Worm (Caenorhabditis elegans) whole organism, L1 larva: Measurements from ENCODE around the gene R13A5.11.

Source experiments
- C16A3.4 ChIP-seq: fragments of 150-350 bp; optimal IDR thresholded peaks from 2 replicates; lab custom pipeline; 2014; ENCODE audit warnings: missing biosample characterization, missing genetic modification characterization
- F16B12.6 ChIP-seq: fragments of 150-350 bp; optimal IDR thresholded peaks from 2 replicates; lab custom pipeline; 2014; ENCODE audit warnings: missing biosample characterization, missing genetic modification characterization
- blmp-1 ChIP-seq: fragments of 150-350 bp; optimal IDR thresholded peaks from 2 replicates; lab custom pipeline; 2014; ENCODE audit warnings: missing biosample characterization, missing genetic modification characterization
- ceh-8 ChIP-seq: fragments of 200-800 bp; sonication (Bioruptor generic); optimal IDR thresholded peaks from 2 replicates; lab custom pipeline; 2018; ENCODE audit warnings: mild to moderate bottlenecking, missing genetic modification characterization, moderate library complexity, missing compliant biosample characterization
- ceh-82 ChIP-seq, 3 experiments: fragments of 150-350 bp in 1 of 3; sonication (generic microtip) in 2 of 3; optimal IDR thresholded peaks; 2 replicates each; lab custom pipeline; 2014 to 2017; ENCODE audit warnings: missing biosample characterization in 3 of 3, missing genetic modification characterization in 3 of 3
- dpl-1 ChIP-seq, 3 experiments: fragments of 150-350 bp in 2 of 3; sonication (generic microtip) in 1 of 3; optimal IDR thresholded peaks; 2 replicates each; lab custom pipeline; 2014 to 2017; ENCODE audit warnings: missing biosample characterization in 3 of 3, missing genetic modification characterization in 3 of 3, missing genetic modification reagents in 3 of 3
- dsc-1 ChIP-seq: sonication (generic microtip); optimal IDR thresholded peaks from 2 replicates; lab custom pipeline; 2016; ENCODE audit warnings: mild to moderate bottlenecking, missing genetic modification characterization, missing compliant biosample characterization
- efl-1 ChIP-seq, 4 experiments: fragments of 150-350 bp; optimal IDR thresholded peaks in 3 of 4; peaks in 1 of 4; 1 replicate in 1 of 4; 2 replicates in 3 of 4; lab custom pipeline; 2014; ENCODE audit warnings: missing biosample characterization in 2 of 4, missing genetic modification characterization in 2 of 4, missing genetic modification reagents in 2 of 4
- elt-3 ChIP-seq, 6 experiments: fragments of 150-350 bp in 1 of 6; sonication (generic microtip); optimal IDR thresholded peaks; 2 replicates each; lab custom pipeline; 2017 to 2018; ENCODE audit warnings: missing biosample characterization in 6 of 6, missing genetic modification characterization in 6 of 6, inconsistent platforms in 1 of 6
- fkh-8 ChIP-seq: sonication (generic microtip); optimal IDR thresholded peaks from 2 replicates; lab custom pipeline; 2016; ENCODE audit warnings: mild to moderate bottlenecking, missing genetic modification characterization, missing compliant biosample characterization
- fos-1 ChIP-seq: fragments of 150-350 bp; optimal IDR thresholded peaks from 2 replicates; lab custom pipeline; 2014; ENCODE audit warnings: missing biosample characterization, missing genetic modification characterization
- grh-1 ChIP-seq: fragments of 200-800 bp; sonication (Bioruptor generic); IDR thresholded peaks from 2 replicates; pipeline ENCODE4 v1.3.6; 2022; ENCODE audit warnings: missing genetic modification reagents, missing genetic modification characterization, missing compliant biosample characterization
- irx-1 ChIP-seq: sonication (generic microtip); optimal IDR thresholded peaks from 2 replicates; lab custom pipeline; 2016; ENCODE audit warnings: missing genetic modification characterization, missing compliant biosample characterization
- lin-13 ChIP-seq: fragments of 150-350 bp; optimal IDR thresholded peaks from 2 replicates; lab custom pipeline; 2014; ENCODE audit warnings: missing biosample characterization, missing genetic modification reagents, missing genetic modification characterization
- lin-14 ChIP-seq: fragments of 200-800 bp; sonication (Bioruptor generic); optimal IDR thresholded peaks from 2 replicates; lab custom pipeline; 2018; ENCODE audit warnings: mild to moderate bottlenecking, missing genetic modification characterization, moderate library complexity, missing compliant biosample characterization
- lin-35 ChIP-seq, 2 experiments: fragments of 150-350 bp; optimal IDR thresholded peaks; 2 replicates each; lab custom pipeline; 2014; ENCODE audit warnings: missing biosample characterization in 2 of 2, missing genetic modification characterization in 2 of 2, missing genetic modification reagents in 2 of 2
- lir-3 ChIP-seq: sonication (generic microtip); optimal IDR thresholded peaks from 2 replicates; lab custom pipeline; 2016; ENCODE audit warnings: mild to moderate bottlenecking, missing genetic modification characterization, moderate library complexity, missing compliant biosample characterization; ENCODE audit not compliant: poor library complexity
- lsy-2 ChIP-seq, 2 experiments: fragments of 150-350 bp; optimal IDR thresholded peaks; 2 replicates each; lab custom pipeline; 2014; ENCODE audit warnings: missing biosample characterization in 2 of 2, missing genetic modification characterization in 2 of 2
- mab-9 ChIP-seq: fragments of 200-800 bp; sonication (Bioruptor generic); IDR thresholded peaks from 2 replicates; pipeline ENCODE4 v1.3.6; 2022; ENCODE audit warnings: missing genetic modification reagents, missing genetic modification characterization, missing compliant biosample characterization
- mdl-1 ChIP-seq, 2 experiments: fragments of 150-350 bp; optimal IDR thresholded peaks; 2 replicates each; lab custom pipeline; 2014 to 2017; ENCODE audit warnings: missing biosample characterization in 2 of 2, missing genetic modification characterization in 2 of 2, inconsistent platforms in 1 of 2
- mep-1 ChIP-seq: fragments of 150-350 bp; optimal IDR thresholded peaks from 2 replicates; lab custom pipeline; 2014; ENCODE audit warnings: missing biosample characterization, missing genetic modification characterization
- nhr-19 ChIP-seq: fragments of 200-800 bp; sonication (Bioruptor generic); conservative IDR thresholded peaks from 2 replicates; pipeline ENCODE4 v1.3.6; 2022; ENCODE audit warnings: missing genetic modification characterization, missing compliant biosample characterization
- nhr-20 ChIP-seq: sonication (generic microtip); optimal IDR thresholded peaks from 2 replicates; lab custom pipeline; 2016; ENCODE audit warnings: mild to moderate bottlenecking, missing genetic modification characterization, missing compliant biosample characterization
- nhr-237 ChIP-seq: fragments of 150-350 bp; optimal IDR thresholded peaks from 2 replicates; lab custom pipeline; 2014; ENCODE audit warnings: missing biosample characterization, missing genetic modification characterization
- nhr-47 ChIP-seq: sonication (generic microtip); optimal IDR thresholded peaks from 2 replicates; lab custom pipeline; 2016; ENCODE audit warnings: mild to moderate bottlenecking, missing genetic modification characterization, moderate library complexity, missing compliant biosample characterization
- nhr-71 ChIP-seq: sonication (generic microtip); optimal IDR thresholded peaks from 2 replicates; lab custom pipeline; 2016; ENCODE audit warnings: mild to moderate bottlenecking, missing genetic modification characterization, moderate library complexity, missing compliant biosample characterization
- nhr-77 ChIP-seq: fragments of 150-350 bp; optimal IDR thresholded peaks from 2 replicates; lab custom pipeline; 2014; ENCODE audit warnings: missing biosample characterization, missing genetic modification characterization
- nhr-85 ChIP-seq: sonication (generic microtip); peaks from one replicate; lab custom pipeline; 2016; ENCODE audit warnings: missing genetic modification characterization, inconsistent platforms, missing compliant biosample characterization
- nhr-90 ChIP-seq: sonication (generic microtip); optimal IDR thresholded peaks from 2 replicates; lab custom pipeline; 2016; ENCODE audit warnings: mild to moderate bottlenecking, missing genetic modification characterization, missing compliant biosample characterization; ENCODE audit not compliant: poor library complexity
- rnt-1 ChIP-seq: sonication (generic microtip); optimal IDR thresholded peaks from 2 replicates; lab custom pipeline; 2016; ENCODE audit warnings: mild to moderate bottlenecking, missing genetic modification characterization, moderate library complexity, missing compliant biosample characterization
- snu-23 ChIP-seq: sonication (generic microtip); optimal IDR thresholded peaks from 2 replicates; lab custom pipeline; 2016; ENCODE audit warnings: missing genetic modification characterization, missing compliant biosample characterization
- swsn-7 ChIP-seq: sonication (generic microtip); optimal IDR thresholded peaks from 2 replicates; lab custom pipeline; 2016; ENCODE audit warnings: missing genetic modification characterization, missing compliant biosample characterization
- tbx-2 ChIP-seq: sonication (generic microtip); optimal IDR thresholded peaks from 2 replicates; lab custom pipeline; 2016; ENCODE audit warnings: missing genetic modification characterization, missing compliant biosample characterization
- unc-130 ChIP-seq: fragments of 150-350 bp; optimal IDR thresholded peaks from 2 replicates; lab custom pipeline; 2017; ENCODE audit warnings: missing biosample characterization, missing genetic modification characterization, inconsistent platforms
- vab-15 ChIP-seq: sonication (generic microtip); optimal IDR thresholded peaks from 2 replicates; lab custom pipeline; 2017; ENCODE audit warnings: missing genotype, mild to moderate bottlenecking, missing genetic modification characterization, missing compliant biosample characterization
- xbp-1 ChIP-seq: sonication (generic microtip); optimal IDR thresholded peaks from 2 replicates; lab custom pipeline; 2016; ENCODE audit warnings: missing genetic modification characterization, missing compliant biosample characterization

Gene R13A5.11

ce11 chrIII:7593285-7593928 is at the start of gene R13A5.11:
Gene R13A5.11 (minus strand): TSS chrIII:7593335.
- TF ChIP-seq xbp-1 (tag; lab: Kevin White, UChicago) (no peak), efl-1 (optimal IDR thresholded peaks at IDR 0.05; lab: Kevin White, UChicago) (no peak), efl-1 (GFP tag; optimal IDR thresholded peaks at IDR 0.05 in 1 of 2; lab: Kevin White, UChicago) (peak in 1 of 2 experiments; percentile 29)

- TF ChIP-seq elt-3 (tag; optimal IDR thresholded peaks at IDR 0.05; lab: Kevin White, UChicago) (peak in 1 of 6 experiments; percentile 69), lin-35 (GFP tag; optimal IDR thresholded peaks at IDR 0.05; lab: Kevin White, UChicago) (peak; percentile 26 to 66), ceh-8 (GFP tag; lab: Kevin White, UChicago) (no peak), nhr-237 (tag; lab: Kevin White, UChicago) (no peak), swsn-7 (tag; lab: Kevin White, UChicago) (peak; percentile 25), fos-1 (tag; lab: Kevin White, UChicago) (no peak), lin-13 (GFP tag; lab: Kevin White, UChicago) (no peak), unc-130 (tag; lab: Kevin White, UChicago) (peak; percentile 14), mdl-1 (tag; optimal IDR thresholded peaks at IDR 0.05; lab: Kevin White, UChicago) (peak; percentile 9 to 90), C16A3.4 (tag; lab: Kevin White, UChicago) (peak; percentile 8), irx-1 (tag; lab: Kevin White, UChicago) (no peak), F16B12.6 (no peak), lin-14 (GFP tag; lab: Kevin White, UChicago) (peak; percentile 42), ceh-82 (tag; optimal IDR thresholded peaks at IDR 0.05; lab: Kevin White, UChicago) (peak in 2 of 3 experiments; percentile 1 to 44), tbx-2 (tag; lab: Kevin White, UChicago) (no peak), blmp-1 (tag; lab: Kevin White, UChicago) (peak; percentile 27), lir-3 (tag; lab: Kevin White, UChicago) (peak; percentile 15), nhr-19 (GFP tag; lab: Robert Waterston, UW) (peak; percentile 51), nhr-85 (tag; lab: Kevin White, UChicago) (peak; percentile 74), mab-9 (GFP tag; lab: Robert Waterston, UW) (no peak), grh-1 (GFP tag; lab: Robert Waterston, UW) (0 out of 2 replicates have a peak, but pooled peaks have one; percentile 19), lsy-2 (tag; optimal IDR thresholded peaks at IDR 0.05; lab: Kevin White, UChicago) (peak in 1 of 2 experiments; percentile 50), nhr-90 (tag; lab: Kevin White, UChicago) (peak; percentile 40), snu-23 (GFP tag; lab: Kevin White, UChicago) (peak; percentile 71), nhr-77 (tag; lab: Kevin White, UChicago) (peak; percentile 20), vab-15 (tag; lab: Kevin White, UChicago) (no peak), dpl-1 (GFP tag; optimal IDR thresholded peaks at IDR 0.05; lab: Kevin White, UChicago) (peak in 1 of 3 experiments; percentile 38), fkh-8 (tag; lab: Kevin White, UChicago) (peak; percentile 32), nhr-71 (peak; percentile 69), nhr-20 (tag; lab: Kevin White, UChicago) (peak; percentile 59), efl-1 (optimal IDR thresholded peaks at IDR 0.05; lab: Kevin White, UChicago) (peak; percentile 46 to 58), efl-1 (GFP tag; optimal IDR thresholded peaks at IDR 0.05 in 1 of 2; lab: Kevin White, UChicago) (peak; percentile 26 to 58), nhr-47 (tag; lab: Kevin White, UChicago) (peak; percentile 59), dsc-1 (tag; lab: Kevin White, UChicago) (no peak), rnt-1 (tag; lab: Kevin White, UChicago) (peak; percentile 57), mep-1 (tag; lab: Kevin White, UChicago) (peak; percentile 42), xbp-1 (tag; lab: Kevin White, UChicago) (peak; percentile 23)
- TF ChIP-seq, all 84 proteins: peak for 26
These were observed 48.9 kb upstream of the R13A5.11 start for ce11 chrIII:7642015-7642414.
